Fruit fly (Drosophila melanogaster) whole organism, pupa: ENCODE data around the gene fipi.

ENCODE experiments used
- CG32121 ChIP-seq: fragments of 200-800 bp; sonication (Bioruptor generic); IDR thresholded peaks from 2 replicates; pipeline ENCODE4 v1.3.6; 2022; ENCODE audit warnings: missing biosample characterization, missing genetic modification characterization
- CG34367 ChIP-seq: fragments of 200-800 bp; sonication (Bioruptor generic); optimal IDR thresholded peaks from 2 replicates; lab custom pipeline; 2018; ENCODE audit warnings: missing biosample characterization, mild to moderate bottlenecking, missing genetic modification characterization
- CG8159 ChIP-seq: fragments of 200-800 bp; sonication (Bioruptor generic); optimal IDR thresholded peaks from 3 replicates; lab custom pipeline; 2018; ENCODE audit warnings: missing biosample characterization, mild to moderate bottlenecking, missing genetic modification characterization, moderate library complexity
- EcR ChIP-seq: fragments of 200-800 bp; sonication (Bioruptor generic); optimal IDR thresholded peaks from 3 replicates; lab custom pipeline; 2019; ENCODE audit warnings: missing biosample characterization, missing genetic modification characterization, mild to moderate bottlenecking, moderate library complexity, missing genetic modification reagents

DNA sequence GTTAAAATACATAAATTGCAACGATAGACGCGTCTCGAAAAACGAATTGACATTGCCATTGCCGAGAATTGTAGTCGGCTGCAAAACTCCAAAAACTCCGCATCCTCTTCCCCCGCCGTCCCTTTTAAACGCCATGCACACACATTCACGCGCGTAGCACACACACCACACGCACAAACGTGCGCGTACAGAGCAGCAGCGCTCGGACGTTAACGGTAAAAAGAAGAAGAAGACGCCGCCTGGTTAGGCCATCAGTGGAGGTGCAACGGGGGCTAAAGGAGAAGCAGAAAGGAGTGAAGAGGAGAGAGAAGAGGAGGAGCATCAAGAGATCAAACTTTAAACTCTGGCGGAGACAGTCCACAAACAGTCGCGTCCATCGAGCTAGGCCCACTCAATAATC is 28.4 kb upstream of the fipi start:
- TF ChIP-seq CG32121 (GFP tag; lab: Robert Waterston, UW) (no peak), EcR (GFP tag; lab: Kevin White, UChicago) (no peak), CG34367 (tag; lab: Kevin White, UChicago) (no peak), CG8159 (tag; lab: Kevin White, UChicago) (no peak)
